Worm (Caenorhabditis elegans) whole organism, L2 larva: ENCODE data around the gene aqp-12.

Experiments used
- ZK546.5 ChIP-seq: sonication (generic microtip); optimal IDR thresholded peaks from 2 replicates; lab custom pipeline; 2017; ENCODE audit warnings: missing biosample characterization, missing genetic modification characterization
- blmp-1 ChIP-seq: sonication (generic microtip); optimal IDR thresholded peaks from 2 replicates; lab custom pipeline; 2017; ENCODE audit warnings: missing genetic modification characterization, mild to moderate bottlenecking, missing compliant biosample characterization, antibody characterized with exemption, moderate library complexity; ENCODE audit not compliant: insufficient read depth
- ceh-16 ChIP-seq: fragments of 150-350 bp; optimal IDR thresholded peaks from 2 replicates; lab custom pipeline; 2014; ENCODE audit warnings: missing biosample characterization, missing genetic modification characterization
- crh-2 ChIP-seq: sonication (generic microtip); optimal IDR thresholded peaks from 2 replicates; lab custom pipeline; 2017; ENCODE audit warnings: missing biosample characterization, missing genetic modification characterization
- elt-1 ChIP-seq: fragments of 150-350 bp; optimal IDR thresholded peaks from 2 replicates; lab custom pipeline; 2014; ENCODE audit warnings: missing biosample characterization, missing genetic modification characterization
- elt-3 ChIP-seq: sonication (generic microtip); optimal IDR thresholded peaks from 2 replicates; lab custom pipeline; 2017; ENCODE audit warnings: missing biosample characterization, missing genetic modification characterization
- fos-1 ChIP-seq: fragments of 150-350 bp; optimal IDR thresholded peaks from 2 replicates; lab custom pipeline; 2014; ENCODE audit warnings: missing biosample characterization, missing genetic modification characterization
- mab-5 ChIP-seq: fragments of 150-350 bp; optimal IDR thresholded peaks from 2 replicates; lab custom pipeline; 2014; ENCODE audit warnings: missing biosample characterization, missing genetic modification characterization
- mbf-1 ChIP-seq: sonication (generic microtip); optimal IDR thresholded peaks from 2 replicates; lab custom pipeline; 2017; ENCODE audit warnings: missing biosample characterization, missing genetic modification characterization
- mdl-1 ChIP-seq, 2 experiments: fragments of 150-350 bp in 1 of 2; sonication (generic microtip) in 1 of 2; optimal IDR thresholded peaks; 2 replicates each; lab custom pipeline; 2017; ENCODE audit warnings: missing biosample characterization in 2 of 2, missing genetic modification characterization in 2 of 2
- nhr-25 ChIP-seq: fragments of 150-350 bp; sonication (generic microtip); optimal IDR thresholded peaks from 3 replicates; lab custom pipeline; 2014; ENCODE audit warnings: missing biosample characterization, missing genetic modification characterization
- nhr-77 ChIP-seq: fragments of 150-350 bp; optimal IDR thresholded peaks from 2 replicates; lab custom pipeline; 2014; ENCODE audit warnings: missing biosample characterization, missing genetic modification characterization
- peb-1 ChIP-seq: fragments of 150-350 bp; optimal IDR thresholded peaks from 2 replicates; lab custom pipeline; 2014; ENCODE audit warnings: missing biosample characterization, missing genetic modification characterization
- skn-1 ChIP-seq: sonication (generic microtip); optimal IDR thresholded peaks from 2 replicates; lab custom pipeline; 2017; ENCODE audit warnings: missing biosample characterization, missing genetic modification characterization
- sma-3 ChIP-seq: sonication (generic microtip); optimal IDR thresholded peaks from 2 replicates; lab custom pipeline; 2016; ENCODE audit warnings: missing genetic modification reagents, missing genetic modification characterization, missing compliant biosample characterization
- snpc-4 ChIP-seq: fragments of 150-350 bp; optimal IDR thresholded peaks from 2 replicates; lab custom pipeline; 2014; ENCODE audit warnings: missing biosample characterization, missing genetic modification characterization
- unc-39 ChIP-seq: fragments of 150-350 bp; optimal IDR thresholded peaks from 2 replicates; lab custom pipeline; 2014; ENCODE audit warnings: missing biosample characterization, missing genetic modification characterization
- unc-62 ChIP-seq: fragments of 150-350 bp; optimal IDR thresholded peaks from 2 replicates; lab custom pipeline; 2014; ENCODE audit warnings: missing biosample characterization, missing genetic modification reagents, missing genetic modification characterization
- zag-1 ChIP-seq: fragments of 150-350 bp; optimal IDR thresholded peaks from 2 replicates; lab custom pipeline; 2014; ENCODE audit warnings: missing biosample characterization, missing genetic modification characterization
- ztf-11 ChIP-seq: sonication (generic microtip); optimal IDR thresholded peaks from 2 replicates; lab custom pipeline; 2017; ENCODE audit warnings: missing biosample characterization, missing genetic modification characterization

The aqp-12 gene

ce11 chrII:12255545-12256233 is 52.7 kb downstream of the aqp-12 start:
- TF ChIP-seq ztf-11 (tag; lab: Kevin White, UChicago) (no peak), zag-1 (tag; lab: Kevin White, UChicago) (no peak), blmp-1 (tag; lab: Kevin White, UChicago) (no peak)

- TF ChIP-seq mab-5 (no peak), nhr-77 (tag; lab: Kevin White, UChicago) (no peak), ztf-11 (tag; lab: Kevin White, UChicago) (no peak), unc-62 (GFP tag; lab: Kevin White, UChicago) (no peak), elt-1 (tag; lab: Kevin White, UChicago) (no peak), snpc-4 (tag; lab: Kevin White, UChicago) (no peak), blmp-1 (tag; lab: Kevin White, UChicago) (no peak), ZK546.5 (tag; lab: Kevin White, UChicago) (no peak), mbf-1 (no peak), peb-1 (tag; lab: Kevin White, UChicago) (no peak), unc-39 (tag; lab: Kevin White, UChicago) (no peak), skn-1 (tag; lab: Kevin White, UChicago) (no peak), nhr-25 (tag; lab: Kevin White, UChicago) (no peak)
Observed at ce11 chrII:12256528-12256927, 53.5 kb downstream of the aqp-12 start, which contains the start of gene parn-2. Gene parn-2, minus strand, starts transcription at chrII:12256628.

DNA sequence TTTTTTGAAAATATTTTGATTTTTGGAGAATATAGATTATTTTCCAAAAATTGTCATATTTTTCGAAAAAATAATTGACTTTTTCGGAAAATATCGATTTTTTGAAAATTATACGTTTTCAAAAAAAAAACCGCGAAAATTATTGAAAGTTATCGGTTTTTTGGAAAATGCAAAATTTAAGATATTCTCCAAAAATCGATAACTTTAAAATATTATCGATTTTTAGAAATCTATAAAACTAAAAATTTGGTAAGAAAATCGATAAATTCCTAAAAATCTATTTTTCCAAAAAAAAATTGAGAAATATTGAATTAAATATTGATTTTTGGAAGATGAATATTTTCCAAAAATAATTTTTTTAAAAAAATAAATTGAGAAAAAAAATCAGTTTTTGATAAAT is 54.1 kb downstream of the aqp-12 start:
- TF ChIP-seq elt-1 (tag; lab: Kevin White, UChicago) (no peak), sma-3 (GFP tag; lab: Kevin White, UChicago) (no peak), ceh-16 (tag; lab: Kevin White, UChicago) (no peak), crh-2 (tag; lab: Kevin White, UChicago) (no peak), skn-1 (tag; lab: Kevin White, UChicago) (no peak), mdl-1 (tag; optimal IDR thresholded peaks at IDR 0.05; lab: Kevin White, UChicago) (no peak), peb-1 (tag; lab: Kevin White, UChicago) (no peak), snpc-4 (tag; lab: Kevin White, UChicago) (no peak), mab-5 (no peak), fos-1 (tag; lab: Kevin White, UChicago) (no peak), zag-1 (tag; lab: Kevin White, UChicago) (no peak), elt-3 (tag; lab: Kevin White, UChicago) (no peak)
